Worm (Caenorhabditis elegans): ENCODE measurements around the gene bicd-1.

DNA sequence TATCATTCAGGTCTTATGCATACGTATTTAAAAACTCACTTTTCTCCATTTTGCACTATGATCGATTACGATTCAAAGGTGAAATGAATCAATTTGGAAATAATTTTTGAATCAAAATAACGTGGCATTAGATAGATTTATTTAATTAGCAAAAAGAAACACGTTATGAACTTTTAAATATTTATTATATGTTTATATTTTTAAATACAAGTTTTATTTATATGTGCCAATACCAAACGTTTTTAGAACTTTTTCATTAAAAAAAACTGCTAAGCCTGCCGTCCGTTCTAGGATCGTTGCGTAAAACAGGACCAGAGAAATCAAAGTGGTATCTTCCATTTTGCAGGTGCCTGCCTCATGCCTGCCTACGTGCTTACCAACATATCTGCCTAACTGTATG is 25.2 kb upstream of the bicd-1 start, which contains the start of gene F38A5.6:
- TF ChIP-seq ztf-11 (tag; optimal IDR thresholded peaks at IDR 0.05) (no peak), snpc-4 (tag; optimal IDR thresholded peaks at IDR 0.05) (no peak), ceh-16 (tag; optimal IDR thresholded peaks at IDR 0.05) (no peak), nhr-10 (tag; optimal IDR thresholded peaks at IDR 0.05) (no peak), egl-27 (tag; optimal IDR thresholded peaks at IDR 0.05) (no peak), alr-1 (tag; optimal IDR thresholded peaks at IDR 0.05) (no peak), nhr-25 (tag; optimal IDR thresholded peaks at IDR 0.05) (no peak), unc-39 (tag; optimal IDR thresholded peaks at IDR 0.05) (no peak), unc-55 (GFP tag; optimal IDR thresholded peaks at IDR 0.05) (no peak), blmp-1 (tag; optimal IDR thresholded peaks at IDR 0.05; ENCODE audit: insufficient read depth) (no peak), aly-2 (tag; optimal IDR thresholded peaks at IDR 0.05) (no peak)
